Fruit fly (Drosophila melanogaster) whole organism, embryonic: Measurements from ENCODE around the gene CG43094.

ENCODE experiments used
- CG10959 ChIP-seq: fragments of 200-800 bp; sonication (Bioruptor generic); IDR thresholded peaks from 2 replicates; pipeline ENCODE4 v1.3.6; 2022; ENCODE audit warnings: missing biosample characterization, missing genetic modification characterization
- CG11247 ChIP-seq: fragments of 200-800 bp; sonication (Bioruptor generic); IDR thresholded peaks from 2 replicates; pipeline ENCODE4 v1.3.6; 2022; ENCODE audit warnings: missing biosample characterization, missing genetic modification characterization
- CG11504 ChIP-seq: fragments of 200-800 bp; sonication (Bioruptor generic); optimal IDR thresholded peaks from 3 replicates; lab custom pipeline; 2019; ENCODE audit warnings: missing biosample characterization, mild to moderate bottlenecking, missing genetic modification characterization, moderate library complexity
- CG11723 ChIP-seq: fragments of 200-800 bp; sonication (Bioruptor generic); optimal IDR thresholded peaks from 2 replicates; lab custom pipeline; 2017; ENCODE audit warnings: missing biosample characterization, mild to moderate bottlenecking, missing genetic modification characterization
- CG13123 ChIP-seq: fragments of 200-800 bp; sonication (Bioruptor generic); optimal IDR thresholded peaks from 2 replicates; lab custom pipeline; 2016; ENCODE audit warnings: missing biosample characterization, missing genetic modification characterization
- CG14014 ChIP-seq: fragments of 200-800 bp; sonication (Bioruptor generic); IDR thresholded peaks from 2 replicates; pipeline ENCODE4 v1.3.6; 2022; ENCODE audit warnings: missing biosample characterization, missing genetic modification characterization
- CG14050 ChIP-seq: fragments of 200-800 bp; sonication (Bioruptor generic); IDR thresholded peaks from 3 replicates; pipeline ENCODE4 v1.3.6; 2022; ENCODE audit warnings: missing biosample characterization, missing genetic modification characterization
- CG14441 ChIP-seq: fragments of 200-800 bp; sonication (Bioruptor generic); IDR thresholded peaks from 2 replicates; pipeline ENCODE4 v1.3.6; 2022; ENCODE audit warnings: missing biosample characterization, missing genetic modification characterization
- CG14860 ChIP-seq: fragments of 200-800 bp; sonication (Bioruptor generic); IDR thresholded peaks from 3 replicates; pipeline ENCODE4 v1.3.6; 2022; ENCODE audit warnings: missing biosample characterization, missing genetic modification characterization; ENCODE audit not compliant: partially characterized antibody
- CG1603 ChIP-seq: fragments of 200-800 bp; sonication (Bioruptor generic); optimal IDR thresholded peaks from 2 replicates; lab custom pipeline; 2019; ENCODE audit warnings: missing biosample characterization, mild to moderate bottlenecking, missing genetic modification characterization, moderate library complexity
- CG16815 ChIP-seq: fragments of 200-800 bp; sonication (Bioruptor generic); optimal IDR thresholded peaks from 3 replicates; lab custom pipeline; 2017; ENCODE audit warnings: missing biosample characterization, mild to moderate bottlenecking, missing genetic modification characterization
- CG17359 ChIP-seq: fragments of 200-800 bp; sonication (Bioruptor generic); optimal IDR thresholded peaks from 3 replicates; lab custom pipeline; 2018; ENCODE audit warnings: missing biosample characterization, mild to moderate bottlenecking, missing genetic modification characterization, moderate library complexity
- CG2120 ChIP-seq: fragments of 200-800 bp; sonication (Bioruptor generic); optimal IDR thresholded peaks from 3 replicates; lab custom pipeline; 2016; ENCODE audit warnings: missing biosample characterization, missing genetic modification characterization
- CG2202 ChIP-seq: fragments of 200-800 bp; sonication (Bioruptor generic); optimal IDR thresholded peaks from 2 replicates; lab custom pipeline; 2018; ENCODE audit warnings: missing biosample characterization, mild to moderate bottlenecking, missing genetic modification characterization
- CG3065 ChIP-seq: fragments of 200-800 bp; sonication (Bioruptor generic); optimal IDR thresholded peaks from 2 replicates; lab custom pipeline; 2016; ENCODE audit warnings: missing biosample characterization, missing genetic modification characterization
- CG31441 ChIP-seq: fragments of 200-800 bp; sonication (Bioruptor generic); IDR thresholded peaks from 2 replicates; pipeline ENCODE4 v1.3.6; 2022; ENCODE audit warnings: missing biosample characterization, missing genetic modification characterization
- CG3163 ChIP-seq: fragments of 200-800 bp; sonication (Bioruptor generic); optimal IDR thresholded peaks from 3 replicates; lab custom pipeline; 2016; ENCODE audit warnings: missing biosample characterization, missing genetic modification characterization
- CG32772 ChIP-seq: fragments of 200-800 bp; sonication (Bioruptor generic); IDR thresholded peaks from 2 replicates; pipeline ENCODE4 v1.3.6; 2022; ENCODE audit warnings: missing biosample characterization, missing genetic modification characterization
- CG4707 ChIP-seq: fragments of 200-800 bp; sonication (Bioruptor generic); optimal IDR thresholded peaks from 2 replicates; lab custom pipeline; 2018; ENCODE audit warnings: missing biosample characterization, mild to moderate bottlenecking, missing genetic modification characterization, moderate library complexity
- CG5180 ChIP-seq: fragments of 200-800 bp; sonication (Bioruptor generic); optimal IDR thresholded peaks from 3 replicates; lab custom pipeline; 2017; ENCODE audit warnings: missing biosample characterization, missing genetic modification characterization, mild to moderate bottlenecking, moderate library complexity, missing genetic modification reagents
- CG6175 ChIP-seq: fragments of 200-800 bp; sonication (Bioruptor generic); IDR thresholded peaks from 3 replicates; pipeline ENCODE4 v1.3.6; 2022; ENCODE audit warnings: missing biosample characterization, missing genetic modification characterization
- CG7963 ChIP-seq: fragments of 200-800 bp; sonication (Bioruptor generic); IDR thresholded peaks from 3 replicates; pipeline ENCODE4 v1.3.6; 2022; ENCODE audit warnings: missing biosample characterization, missing genetic modification characterization; ENCODE audit not compliant: partially characterized antibody
- CG8478 ChIP-seq: fragments of >200 bp; optimal IDR thresholded peaks from 2 replicates; lab custom pipeline; 2018
- CG9817 ChIP-seq: fragments of 200-800 bp; sonication (Bioruptor generic); optimal IDR thresholded peaks from 2 replicates; lab custom pipeline; 2018; ENCODE audit warnings: missing biosample characterization, mild to moderate bottlenecking, missing genetic modification characterization, moderate library complexity
- Doc3 ChIP-seq: fragments of 200-800 bp; sonication (Bioruptor generic); IDR thresholded peaks from 3 replicates; pipeline ENCODE4 v1.3.6; 2022; ENCODE audit warnings: missing biosample characterization, missing genetic modification characterization; ENCODE audit not compliant: partially characterized antibody
- H2.0 ChIP-seq: fragments of 200-800 bp; sonication (Bioruptor generic); IDR thresholded peaks from 2 replicates; pipeline ENCODE4 v1.3.6; 2022; ENCODE audit warnings: missing biosample characterization, missing genetic modification characterization
- Hand ChIP-seq: fragments of 200-800 bp; sonication (Bioruptor generic); optimal IDR thresholded peaks from 2 replicates; lab custom pipeline; 2017; ENCODE audit warnings: mild to moderate bottlenecking, missing biosample characterization, missing genetic modification reagents, missing genetic modification characterization
- NFAT ChIP-seq: fragments of 200-800 bp; sonication (Bioruptor generic); IDR thresholded peaks from 2 replicates; pipeline ENCODE4 v1.3.6; 2022; ENCODE audit warnings: missing biosample characterization, missing genetic modification characterization
- Oaz ChIP-seq: fragments of 200-800 bp; sonication (Bioruptor generic); IDR thresholded peaks from 2 replicates; pipeline ENCODE4 v1.3.6; 2022; ENCODE audit warnings: missing biosample characterization, missing genetic modification characterization
- Six4 ChIP-seq: fragments of 200-800 bp; sonication (Bioruptor generic); optimal IDR thresholded peaks from 2 replicates; lab custom pipeline; 2016; ENCODE audit warnings: missing biosample characterization, missing genetic modification characterization
- Sox100B ChIP-seq: fragments of 200-800 bp; sonication (Bioruptor generic); optimal IDR thresholded peaks from 3 replicates; lab custom pipeline; 2018; ENCODE audit warnings: missing biosample characterization, mild to moderate bottlenecking, missing genetic modification characterization
- ara ChIP-seq: fragments of 200-800 bp; sonication (Bioruptor generic); IDR thresholded peaks from 2 replicates; pipeline ENCODE4 v1.3.6; 2022; ENCODE audit warnings: missing biosample characterization, missing genetic modification characterization
- ase ChIP-seq: fragments of 200-800 bp; sonication (Bioruptor generic); IDR thresholded peaks from 3 replicates; pipeline ENCODE4 v1.3.6; 2022; ENCODE audit warnings: missing biosample characterization, missing genetic modification characterization
- croc ChIP-seq: fragments of 200-800 bp; sonication (Bioruptor generic); conservative IDR thresholded peaks from 3 replicates; pipeline ENCODE4 v1.3.6; 2022; ENCODE audit warnings: missing biosample characterization, missing genetic modification characterization
- da ChIP-seq: fragments of 200-800 bp; sonication (Bioruptor generic); optimal IDR thresholded peaks from 2 replicates; lab custom pipeline; 2016; ENCODE audit warnings: missing biosample characterization, missing genetic modification characterization
- dm ChIP-seq: fragments of 200-800 bp; sonication (Bioruptor generic); optimal IDR thresholded peaks from 3 replicates; lab custom pipeline; 2016; ENCODE audit warnings: missing biosample characterization, missing genetic modification characterization
- eyg ChIP-seq: fragments of 200-800 bp; sonication (Bioruptor generic); optimal IDR thresholded peaks from 3 replicates; lab custom pipeline; 2016; ENCODE audit warnings: missing biosample characterization, missing genetic modification characterization
- ftz-f1 ChIP-seq: fragments of 200-800 bp; sonication (Bioruptor generic); optimal IDR thresholded peaks from 2 replicates; lab custom pipeline; 2016; ENCODE audit warnings: missing biosample characterization, missing genetic modification characterization
- grau ChIP-seq: fragments of 200-800 bp; optimal IDR thresholded peaks from 3 replicates; lab custom pipeline; 2019; ENCODE audit warnings: missing biosample characterization, mild to moderate bottlenecking, missing genetic modification characterization, moderate library complexity
- hkb ChIP-seq, 2 experiments: fragments of 200-800 bp in 1 of 2; fragments of >200 bp in 1 of 2; sonication (Bioruptor generic) in 1 of 2; IDR thresholded peaks in 1 of 2; optimal IDR thresholded peaks in 1 of 2; 2 replicates each; pipeline versions ENCODE4 v1.3.6 to Lab custom; 2017 to 2022; ENCODE audit warnings: missing biosample characterization in 1 of 2, missing genetic modification characterization in 1 of 2
- hth ChIP-seq: fragments of >200 bp; optimal IDR thresholded peaks from 2 replicates; lab custom pipeline; 2017; ENCODE audit warnings: inconsistent platforms
- lmd ChIP-seq: fragments of 200-800 bp; sonication (Bioruptor generic); IDR thresholded peaks from 2 replicates; pipeline ENCODE4 v1.3.6; 2022; ENCODE audit warnings: missing biosample characterization, missing genetic modification characterization
- luna ChIP-seq: fragments of 200-800 bp; sonication (Bioruptor generic); optimal IDR thresholded peaks from 2 replicates; lab custom pipeline; 2016; ENCODE audit warnings: missing biosample characterization, missing genetic modification characterization
- onecut ChIP-seq: fragments of 200-800 bp; sonication (Bioruptor generic); IDR thresholded peaks from 2 replicates; pipeline ENCODE4 v1.3.6; 2022; ENCODE audit warnings: missing biosample characterization, missing genetic modification characterization
- pan ChIP-seq, 4 experiments: fragments of >200 bp in 3 of 4; fragments of 200-800 bp in 1 of 4; sonication (Bioruptor generic) in 1 of 4; optimal IDR thresholded peaks in 3 of 4; IDR thresholded peaks in 1 of 4; 2 replicates each; pipeline versions ENCODE4 v1.3.6 to Lab custom; 2017 to 2022; ENCODE audit warnings: missing biosample characterization in 2 of 4, missing genetic modification characterization in 2 of 4, mixed read lengths in 1 of 4
- pum ChIP-seq: fragments of 200-800 bp; sonication (Bioruptor generic); optimal IDR thresholded peaks from 2 replicates; lab custom pipeline; 2016; ENCODE audit warnings: missing biosample characterization, missing genetic modification characterization
- ro ChIP-seq: fragments of 200-800 bp; sonication (Bioruptor generic); IDR thresholded peaks from 2 replicates; pipeline ENCODE4 v1.3.6; 2022; ENCODE audit warnings: missing biosample characterization, missing genetic modification characterization
- sens ChIP-seq: fragments of 200-800 bp; sonication (Bioruptor generic); peaks from one replicate; lab custom pipeline; 2016; ENCODE audit warnings: missing biosample characterization, missing genetic modification characterization
- ssp ChIP-seq: fragments of 200-800 bp; sonication (Bioruptor generic); IDR thresholded peaks from 2 replicates; pipeline ENCODE4 v1.3.6; 2022; ENCODE audit warnings: missing biosample characterization, missing genetic modification characterization
- trh ChIP-seq: fragments of 200-800 bp; sonication (Bioruptor generic); optimal IDR thresholded peaks from 2 replicates; lab custom pipeline; 2016; ENCODE audit warnings: missing biosample characterization, missing genetic modification characterization
- unc-4 ChIP-seq: fragments of 200-800 bp; sonication (Bioruptor generic); IDR thresholded peaks from 2 replicates; pipeline ENCODE4 v1.3.6; 2022; ENCODE audit warnings: missing biosample characterization, missing genetic modification characterization; ENCODE audit not compliant: partially characterized antibody

Gene CG43094

dm6 chr3R:22727857-22728256, 42.9 kb downstream of the CG43094 start:
- TF ChIP-seq CG3163 (GFP tag; lab: Kevin White, UChicago) (no peak), H2.0 (GFP tag; lab: Robert Waterston, UW) (no peak), Sox100B (GFP tag; lab: Kevin White, UChicago) (no peak), CG32772 (GFP tag; lab: Robert Waterston, UW) (0 out of 2 replicates have a peak, but pooled peaks have one; percentile 7), CG11504 (tag; lab: Kevin White, UChicago) (no peak), eyg (GFP tag; lab: Kevin White, UChicago) (no peak), CG14441 (GFP tag; lab: Robert Waterston, UW) (peak; percentile 32; the same call in 1 of the 2 replicates), CG14050 (GFP tag; lab: Robert Waterston, UW) (no peak), croc (no peak), Hand (no peak), trh (GFP tag; lab: Kevin White, UChicago) (no peak), CG8478 (lab: Kevin White, UChicago) (no peak), NFAT (GFP tag; lab: Robert Waterston, UW) (0 out of 2 replicates have a peak, but pooled peaks have one; percentile 23), CG31441 (GFP tag; lab: Robert Waterston, UW) (no peak), CG3065 (no peak), CG2120 (GFP tag; lab: Kevin White, UChicago) (peak; percentile 27), Doc3 (GFP tag; lab: Robert Waterston, UW) (no peak), CG11723 (GFP tag; lab: Kevin White, UChicago) (no peak), CG11247 (0 out of 2 replicates have a peak, but pooled peaks have one; percentile 27), unc-4 (GFP tag; lab: Robert Waterston, UW) (no peak), CG7963 (GFP tag; lab: Robert Waterston, UW) (no peak), CG5180 (GFP tag; lab: Kevin White, UChicago) (no peak), pan (optimal IDR thresholded peaks at IDR 0.05; lab: Kevin White, UChicago) (no peak), pan (GFP tag; optimal IDR thresholded peaks at IDR 0.05 in 1 of 2, IDR thresholded peaks at IDR 0.05 in 1 of 2) (peak in 1 of 2 experiments; percentile 75), hkb (optimal IDR thresholded peaks at IDR 0.05; lab: Kevin White, UChicago) (no peak), hkb (GFP tag; IDR thresholded peaks at IDR 0.05; lab: Robert Waterston, UW) (no peak), CG17359 (tag; lab: Kevin White, UChicago) (peak; percentile 13), Oaz (GFP tag; lab: Robert Waterston, UW) (no peak), onecut (GFP tag; lab: Robert Waterston, UW) (no peak), luna (GFP tag; lab: Kevin White, UChicago) (no peak), ara (GFP tag; lab: Robert Waterston, UW) (peak; percentile 41; the same call in 1 of the 2 replicates), CG10959 (no peak), CG9817 (tag; lab: Kevin White, UChicago) (no peak), ftz-f1 (GFP tag; lab: Kevin White, UChicago) (no peak), sens (GFP tag; lab: Kevin White, UChicago) (peak; percentile 22), CG14860 (GFP tag; lab: Robert Waterston, UW) (no peak), CG13123 (GFP tag; lab: Kevin White, UChicago) (no peak), ase (peak; percentile 41; the same call in 1 of the 3 replicates), CG6175 (GFP tag; lab: Robert Waterston, UW) (no peak), CG16815 (GFP tag; lab: Kevin White, UChicago) (no peak), CG2202 (tag; lab: Kevin White, UChicago) (no peak), lmd (peak; percentile 37), ssp (GFP tag; lab: Robert Waterston, UW) (peak; percentile 28; the same call in 1 of the 2 replicates), ro (GFP tag; lab: Robert Waterston, UW) (no peak), hth (no peak), pum (GFP tag; lab: Kevin White, UChicago) (no peak), CG14014 (GFP tag; lab: Robert Waterston, UW) (no peak), grau (no peak), CG4707 (no peak), Six4 (no peak), da (no peak), CG1603 (tag; lab: Kevin White, UChicago) (peak; percentile 30), dm (no peak)
